Fruit fly (Drosophila melanogaster) whole organism, embryonic: ENCODE results near the gene CG3529.

Experiments
- Atf6 ChIP-seq: fragments of 200-800 bp; sonication (Bioruptor generic); IDR thresholded peaks from 2 replicates; pipeline ENCODE4 v1.3.6; 2022; ENCODE audit warnings: missing biosample characterization, missing genetic modification characterization
- Blimp-1 ChIP-seq: fragments of 200-800 bp; sonication (Bioruptor generic); optimal IDR thresholded peaks from 3 replicates; lab custom pipeline; 2018; ENCODE audit warnings: missing biosample characterization, missing genetic modification characterization, mild to moderate bottlenecking, moderate library complexity, missing genetic modification reagents
- CG10366 ChIP-seq: fragments of 200-800 bp; sonication (Bioruptor generic); IDR thresholded peaks from 2 replicates; pipeline ENCODE4 v1.3.6; 2022; ENCODE audit warnings: missing biosample characterization, missing genetic modification characterization
- CG10543 ChIP-seq: fragments of 200-800 bp; sonication (Bioruptor generic); optimal IDR thresholded peaks from 3 replicates; lab custom pipeline; 2017; ENCODE audit warnings: missing biosample characterization, mild to moderate bottlenecking, missing genetic modification characterization, moderate library complexity
- CG11723 ChIP-seq: fragments of 200-800 bp; sonication (Bioruptor generic); optimal IDR thresholded peaks from 2 replicates; lab custom pipeline; 2017; ENCODE audit warnings: missing biosample characterization, mild to moderate bottlenecking, missing genetic modification characterization
- CG12391 ChIP-seq: fragments of 200-800 bp; sonication (Bioruptor generic); optimal IDR thresholded peaks from 3 replicates; lab custom pipeline; 2018; ENCODE audit warnings: missing biosample characterization, mild to moderate bottlenecking, missing genetic modification characterization, moderate library complexity
- CG13287 ChIP-seq: fragments of 200-800 bp; sonication (Bioruptor generic); IDR thresholded peaks from 2 replicates; pipeline ENCODE4 v1.3.6; 2022; ENCODE audit warnings: missing biosample characterization, missing genetic modification characterization; ENCODE audit not compliant: partially characterized antibody
- CG15514 ChIP-seq: fragments of 200-800 bp; sonication (Bioruptor generic); optimal IDR thresholded peaks from 3 replicates; lab custom pipeline; 2017; ENCODE audit warnings: missing biosample characterization, missing genetic modification characterization, mild to moderate bottlenecking, moderate library complexity, missing genetic modification reagents
- CG1647 ChIP-seq: fragments of 200-800 bp; sonication (Bioruptor generic); optimal IDR thresholded peaks from 3 replicates; lab custom pipeline; 2016; ENCODE audit warnings: missing biosample characterization, missing genetic modification characterization
- CG17802 ChIP-seq: fragments of 200-800 bp; sonication (Bioruptor generic); optimal IDR thresholded peaks from 2 replicates; lab custom pipeline; 2018; ENCODE audit warnings: missing biosample characterization, mild to moderate bottlenecking, missing genetic modification characterization, moderate library complexity
- CG17829 ChIP-seq: fragments of 200-800 bp; optimal IDR thresholded peaks from 2 replicates; lab custom pipeline; 2019; ENCODE audit warnings: missing biosample characterization, mild to moderate bottlenecking, missing genetic modification characterization, moderate library complexity
- CG2116 ChIP-seq: fragments of 200-800 bp; sonication (Bioruptor generic); optimal IDR thresholded peaks from 3 replicates; lab custom pipeline; 2018; ENCODE audit warnings: missing biosample characterization, mild to moderate bottlenecking, missing genetic modification characterization
- CG30431 ChIP-seq: fragments of 200-800 bp; sonication (Bioruptor generic); optimal IDR thresholded peaks from 2 replicates; lab custom pipeline; 2017; ENCODE audit warnings: missing biosample characterization, missing genetic modification characterization
- CG4617 ChIP-seq: fragments of 200-800 bp; sonication (Bioruptor generic); optimal IDR thresholded peaks from 3 replicates; lab custom pipeline; 2016; ENCODE audit warnings: missing biosample characterization, missing genetic modification characterization, borderline replicate concordance
- CG4707 ChIP-seq: fragments of 200-800 bp; sonication (Bioruptor generic); optimal IDR thresholded peaks from 2 replicates; lab custom pipeline; 2018; ENCODE audit warnings: missing biosample characterization, mild to moderate bottlenecking, missing genetic modification characterization, moderate library complexity
- CG6854 ChIP-seq: fragments of 200-800 bp; sonication (Bioruptor generic); optimal IDR thresholded peaks from 3 replicates; lab custom pipeline; 2017; ENCODE audit warnings: missing biosample characterization, mild to moderate bottlenecking, missing genetic modification characterization
- CG8290 ChIP-seq, 3 experiments: fragments of 200-800 bp; sonication (Bioruptor generic); optimal IDR thresholded peaks; 2 replicates each; lab custom pipeline; 2016 to 2019; ENCODE audit warnings: missing biosample characterization in 3 of 3, missing genetic modification characterization in 3 of 3, mild to moderate bottlenecking in 2 of 3, moderate library complexity in 1 of 3
- CG8924 ChIP-seq: fragments of 200-800 bp; optimal IDR thresholded peaks from 3 replicates; lab custom pipeline; 2019; ENCODE audit warnings: missing biosample characterization, mild to moderate bottlenecking, missing genetic modification characterization, moderate library complexity
- CG9215 ChIP-seq: fragments of 200-800 bp; sonication (Bioruptor generic); IDR thresholded peaks from 2 replicates; pipeline ENCODE4 v1.3.6; 2022; ENCODE audit warnings: missing biosample characterization, missing genetic modification characterization
- CTCF ChIP-seq: fragments of 200-800 bp; sonication (Bioruptor generic); optimal IDR thresholded peaks from 2 replicates; lab custom pipeline; 2017; ENCODE audit warnings: missing biosample characterization, mild to moderate bottlenecking, missing genetic modification characterization, moderate library complexity
- Chrac-16 ChIP-seq: fragments of 200-800 bp; sonication (Bioruptor generic); optimal IDR thresholded peaks from 3 replicates; lab custom pipeline; 2016; ENCODE audit warnings: missing biosample characterization, missing genetic modification characterization
- E2f1 ChIP-seq: fragments of 200-800 bp; sonication (Bioruptor generic); IDR thresholded peaks from 2 replicates; pipeline ENCODE4 v1.3.6; 2022; ENCODE audit warnings: missing biosample characterization, missing genetic modification characterization
- Elba2 ChIP-seq: fragments of 200-800 bp; sonication (Bioruptor generic); optimal IDR thresholded peaks from 3 replicates; lab custom pipeline; 2016; ENCODE audit warnings: missing biosample characterization, missing genetic modification characterization
- Hey ChIP-seq: fragments of 200-800 bp; sonication (Bioruptor generic); optimal IDR thresholded peaks from 3 replicates; lab custom pipeline; 2018; ENCODE audit warnings: missing biosample characterization, mild to moderate bottlenecking, missing genetic modification characterization
- MESR4 ChIP-seq: fragments of 200-800 bp; sonication (Bioruptor generic); optimal IDR thresholded peaks from 2 replicates; lab custom pipeline; 2018; ENCODE audit warnings: missing biosample characterization, mild to moderate bottlenecking, missing genetic modification characterization, moderate library complexity
- Neu2 ChIP-seq: fragments of 200-800 bp; sonication (Bioruptor generic); optimal IDR thresholded peaks from 3 replicates; lab custom pipeline; 2016; ENCODE audit warnings: missing biosample characterization, missing genetic modification characterization, borderline replicate concordance
- Nf-YC ChIP-seq: fragments of 200-800 bp; optimal IDR thresholded peaks from 3 replicates; lab custom pipeline; 2019; ENCODE audit warnings: missing biosample characterization, mild to moderate bottlenecking, missing genetic modification characterization, moderate library complexity
- Oaz ChIP-seq: fragments of 200-800 bp; sonication (Bioruptor generic); IDR thresholded peaks from 2 replicates; pipeline ENCODE4 v1.3.6; 2022; ENCODE audit warnings: missing biosample characterization, missing genetic modification characterization
- Pdp1 ChIP-seq, 2 experiments: fragments of 200-800 bp; sonication (Bioruptor generic); optimal IDR thresholded peaks; 3 replicates each; lab custom pipeline; 2016; ENCODE audit warnings: missing biosample characterization in 2 of 2, missing genetic modification characterization in 2 of 2, mild to moderate bottlenecking in 1 of 2, moderate library complexity in 1 of 2
- Poxn ChIP-seq: fragments of 200-800 bp; sonication (Bioruptor generic); IDR thresholded peaks from 2 replicates; pipeline ENCODE4 v1.3.6; 2022; ENCODE audit warnings: missing biosample characterization, missing genetic modification characterization
- Scr ChIP-seq: fragments of 200-800 bp; sonication (Bioruptor generic); IDR thresholded peaks from 2 replicates; pipeline ENCODE4 v1.3.6; 2022; ENCODE audit warnings: missing biosample characterization, missing genetic modification characterization; ENCODE audit not compliant: partially characterized antibody
- Vsx1 ChIP-seq: fragments of 200-800 bp; sonication (Bioruptor generic); optimal IDR thresholded peaks from 2 replicates; lab custom pipeline; 2017; ENCODE audit warnings: missing biosample characterization, mild to moderate bottlenecking, missing genetic modification characterization, missing genetic modification reagents
- al ChIP-seq: fragments of 200-800 bp; sonication (Bioruptor generic); IDR thresholded peaks from 2 replicates; pipeline ENCODE4 v1.3.6; 2022; ENCODE audit warnings: missing biosample characterization, missing genetic modification characterization
- ash1 ChIP-seq: fragments of 200-800 bp; sonication (Bioruptor generic); optimal IDR thresholded peaks from 2 replicates; lab custom pipeline; 2018; ENCODE audit warnings: missing biosample characterization, mild to moderate bottlenecking, missing genetic modification characterization
- bbx ChIP-seq: fragments of 200-800 bp; sonication (Bioruptor generic); IDR thresholded peaks from 2 replicates; pipeline ENCODE4 v1.3.6; 2022; ENCODE audit warnings: missing biosample characterization, missing genetic modification characterization; ENCODE audit not compliant: partially characterized antibody
- chn ChIP-seq: fragments of 200-800 bp; sonication (Bioruptor generic); optimal IDR thresholded peaks from 2 replicates; lab custom pipeline; 2016; ENCODE audit warnings: missing biosample characterization, missing genetic modification characterization
- dm ChIP-seq: fragments of 200-800 bp; sonication (Bioruptor generic); optimal IDR thresholded peaks from 3 replicates; lab custom pipeline; 2016; ENCODE audit warnings: missing biosample characterization, missing genetic modification characterization
- exex ChIP-seq: fragments of 200-800 bp; sonication (Bioruptor generic); optimal IDR thresholded peaks from 4 replicates; lab custom pipeline; 2018; ENCODE audit warnings: missing biosample characterization, mild to moderate bottlenecking, missing genetic modification characterization, moderate library complexity
- fd64A ChIP-seq: fragments of 200-800 bp; sonication (Bioruptor generic); optimal IDR thresholded peaks from 3 replicates; lab custom pipeline; 2018; ENCODE audit warnings: missing biosample characterization, mild to moderate bottlenecking, missing genetic modification characterization
- ham ChIP-seq: fragments of 200-800 bp; sonication (Bioruptor generic); IDR thresholded peaks from 2 replicates; pipeline ENCODE4 v1.3.6; 2022; ENCODE audit warnings: missing biosample characterization, missing genetic modification characterization
- hbn ChIP-seq: fragments of 200-800 bp; sonication (Bioruptor generic); IDR thresholded peaks from 2 replicates; pipeline ENCODE4 v1.3.6; 2022; ENCODE audit warnings: missing biosample characterization, missing genetic modification characterization; ENCODE audit not compliant: partially characterized antibody
- hkb ChIP-seq, 2 experiments: fragments of 200-800 bp in 1 of 2; fragments of >200 bp in 1 of 2; sonication (Bioruptor generic) in 1 of 2; IDR thresholded peaks in 1 of 2; optimal IDR thresholded peaks in 1 of 2; 2 replicates each; pipeline versions ENCODE4 v1.3.6 to Lab custom; 2017 to 2022; ENCODE audit warnings: missing biosample characterization in 1 of 2, missing genetic modification characterization in 1 of 2
- p53 ChIP-seq: fragments of 200-800 bp; sonication (Bioruptor generic); optimal IDR thresholded peaks from 2 replicates; lab custom pipeline; 2016; ENCODE audit warnings: missing biosample characterization, missing genetic modification characterization
- prd ChIP-seq, 3 experiments: fragments of >200 bp in 2 of 3; fragments of 200-800 bp in 1 of 3; sonication (Bioruptor generic) in 1 of 3; optimal IDR thresholded peaks in 2 of 3; IDR thresholded peaks in 1 of 3; 2 replicates in 2 of 3; 3 replicates in 1 of 3; pipeline versions ENCODE4 v1.3.6 to Lab custom; 2017 to 2022; ENCODE audit warnings: missing biosample characterization in 1 of 3, missing genetic modification characterization in 1 of 3
- ro ChIP-seq: fragments of 200-800 bp; sonication (Bioruptor generic); IDR thresholded peaks from 2 replicates; pipeline ENCODE4 v1.3.6; 2022; ENCODE audit warnings: missing biosample characterization, missing genetic modification characterization
- sens ChIP-seq: fragments of 200-800 bp; sonication (Bioruptor generic); peaks from one replicate; lab custom pipeline; 2016; ENCODE audit warnings: missing biosample characterization, missing genetic modification characterization
- stwl ChIP-seq: fragments of 200-800 bp; sonication (Bioruptor generic); optimal IDR thresholded peaks from 3 replicates; lab custom pipeline; 2018; ENCODE audit warnings: missing biosample characterization, mild to moderate bottlenecking, missing genetic modification characterization, moderate library complexity
- trem ChIP-seq: fragments of 200-800 bp; optimal IDR thresholded peaks from 3 replicates; lab custom pipeline; 2019; ENCODE audit warnings: missing biosample characterization, mild to moderate bottlenecking, missing genetic modification characterization, moderate library complexity
- zfh2 ChIP-seq: fragments of 200-800 bp; sonication (Bioruptor generic); optimal IDR thresholded peaks from 2 replicates; lab custom pipeline; 2016; ENCODE audit warnings: missing biosample characterization, missing genetic modification characterization

The CG3529 gene

dm6 chr3L:9487586-9487985, 40.9 kb downstream of the CG3529 start, which contains the start of gene pall (continued):
- TF ChIP-seq CG11723 (GFP tag; lab: Kevin White, UChicago) (no peak), Poxn (GFP tag; lab: Robert Waterston, UW) (no peak), Nf-YC (tag; lab: Kevin White, UChicago) (no peak), CG8924 (peak; percentile 38), Elba2 (GFP tag; lab: Kevin White, UChicago) (no peak), Pdp1 (GFP tag; optimal IDR thresholded peaks at IDR 0.05; lab: Kevin White, UChicago) (peak in 1 of 2 experiments; percentile 18), Neu2 (GFP tag; lab: Kevin White, UChicago) (no peak), sens (peak; percentile 70), CG2116 (GFP tag; lab: Kevin White, UChicago) (no peak), hbn (GFP tag; lab: Robert Waterston, UW) (peak; percentile 33; the same call in 1 of the 2 replicates), Atf6 (no peak), trem (peak; percentile 60), CG9215 (GFP tag; lab: Robert Waterston, UW) (no peak), CG10543 (no peak), CG12391 (tag; lab: Kevin White, UChicago) (peak; percentile 20), ash1 (GFP tag; lab: Kevin White, UChicago) (no peak), CG4707 (no peak), dm (GFP tag; lab: Kevin White, UChicago) (no peak), fd64A (GFP tag; lab: Kevin White, UChicago) (no peak), Vsx1 (GFP tag; lab: Kevin White, UChicago) (no peak), CG4617 (GFP tag; lab: Kevin White, UChicago) (peak; percentile 77), Oaz (GFP tag; lab: Robert Waterston, UW) (no peak), chn (GFP tag; lab: Kevin White, UChicago) (no peak), CTCF (GFP tag; lab: Kevin White, UChicago) (peak; percentile 63), hkb (optimal IDR thresholded peaks at IDR 0.05; lab: Kevin White, UChicago) (no peak), hkb (GFP tag; IDR thresholded peaks at IDR 0.05; lab: Robert Waterston, UW) (no peak; the same call in 1 of the 2 replicates), CG1647 (GFP tag; lab: Kevin White, UChicago) (no peak), zfh2 (GFP tag; lab: Kevin White, UChicago) (no peak), CG10366 (no peak), ro (GFP tag; lab: Robert Waterston, UW) (no peak), CG30431 (GFP tag; lab: Kevin White, UChicago) (no peak), prd (optimal IDR thresholded peaks at IDR 0.05; lab: Kevin White, UChicago) (no peak), prd (GFP tag; IDR thresholded peaks at IDR 0.05; lab: Robert Waterston, UW) (no peak), CG17829 (peak; percentile 37), exex (peak; percentile 2), Chrac-16 (GFP tag; lab: Kevin White, UChicago) (no peak), CG15514 (GFP tag; lab: Kevin White, UChicago) (no peak), al (GFP tag; lab: Robert Waterston, UW) (no peak), E2f1 (GFP tag; lab: Robert Waterston, UW) (no peak), ham (no peak), p53 (GFP tag; lab: Kevin White, UChicago) (no peak), bbx (no peak; the same call in 1 of the 2 replicates), CG17802 (no peak), MESR4 (GFP tag; lab: Kevin White, UChicago) (peak; percentile 85), Blimp-1 (GFP tag; lab: Kevin White, UChicago) (no peak), CG13287 (GFP tag; lab: Robert Waterston, UW) (peak; percentile 54; the same call in 1 of the 2 replicates), Hey (tag; lab: Kevin White, UChicago) (no peak), Scr (GFP tag; lab: Robert Waterston, UW) (no peak), CG8290 (GFP tag; optimal IDR thresholded peaks at IDR 0.05; lab: Kevin White, UChicago) (no peak), CG8290 (tag; optimal IDR thresholded peaks at IDR 0.05; lab: Kevin White, UChicago) (no peak), CG6854 (GFP tag; lab: Kevin White, UChicago) (peak; percentile 13), stwl (tag; lab: Kevin White, UChicago) (peak; percentile 79)
